Fruit fly (Drosophila melanogaster) S2 (cell line): Measurements from ENCODE around the gene CG9166.

ENCODE experiments used
- CG8478 ChIP-seq: fragments of >200 bp; optimal IDR thresholded peaks from 2 replicates; lab custom pipeline; 2018
- CTCF ChIP-seq, 2 experiments: fragments of >200 bp; optimal IDR thresholded peaks; 2 replicates each; lab custom pipeline; 2018

The CG9166 gene

DNA sequence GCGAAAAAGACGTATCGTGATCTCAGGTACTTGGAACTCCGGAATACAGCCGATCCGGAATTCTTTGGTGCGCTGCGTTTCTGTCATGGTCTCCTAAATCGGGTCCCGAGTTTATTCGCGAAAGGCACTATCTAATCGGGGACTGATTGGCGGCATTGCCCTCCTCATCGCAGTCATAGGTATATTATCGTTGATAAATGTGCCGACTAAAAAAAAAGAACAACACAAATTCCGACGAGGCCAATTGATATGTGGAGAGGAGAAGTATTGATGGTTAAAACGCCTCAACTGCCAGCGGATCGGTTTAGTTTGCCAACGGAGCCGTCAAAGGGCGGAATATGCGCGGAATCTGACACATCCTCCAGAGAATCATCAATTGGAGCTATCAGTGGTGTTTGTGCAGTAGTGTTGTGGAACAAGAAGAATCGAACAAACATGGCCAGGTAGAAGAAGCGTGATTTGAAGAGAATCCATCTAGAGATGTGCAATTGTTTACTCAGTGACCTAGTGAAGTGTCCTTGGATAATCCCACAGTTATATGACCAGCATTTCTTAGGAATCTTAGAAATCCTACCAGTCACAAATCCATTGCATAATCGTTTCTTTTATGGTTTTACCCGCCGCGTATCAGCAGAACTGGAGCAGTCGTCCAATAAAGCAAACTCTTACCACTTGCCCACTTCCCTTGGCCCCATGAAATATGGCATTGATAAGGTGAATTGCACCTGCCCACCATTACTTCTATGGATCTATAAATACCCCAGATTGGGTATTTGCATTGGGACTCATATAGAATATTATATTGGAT lies 25.9 kb upstream of the CG9166 start:
- no peak for TF ChIP-seq CTCF (optimal IDR thresholded peaks at IDR 0.05; lab: Kevin White, UChicago)
- no peak for TF ChIP-seq CG8478 (lab: Kevin White, UChicago)

DNA sequence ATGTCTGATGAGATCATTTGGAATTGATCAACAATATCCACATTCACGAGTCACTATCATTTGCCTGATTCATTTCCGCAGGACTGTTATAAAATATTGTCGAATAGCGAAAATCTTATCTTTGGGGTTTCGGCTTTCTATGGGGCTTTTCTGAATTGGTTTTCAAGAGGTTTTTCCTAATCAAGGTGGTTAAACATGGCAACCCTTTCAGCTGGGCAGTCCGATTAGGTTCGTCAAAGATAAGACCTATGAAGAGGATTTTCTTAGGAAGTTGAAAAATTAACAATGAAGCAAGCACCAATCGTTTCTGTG lies 25.3 kb upstream of the CG9166 start:
- TF ChIP-seq CTCF (optimal IDR thresholded peaks at IDR 0.05; lab: Kevin White, UChicago), result no peak
- no peak for TF ChIP-seq CG8478 (lab: Kevin White, UChicago)

DNA sequence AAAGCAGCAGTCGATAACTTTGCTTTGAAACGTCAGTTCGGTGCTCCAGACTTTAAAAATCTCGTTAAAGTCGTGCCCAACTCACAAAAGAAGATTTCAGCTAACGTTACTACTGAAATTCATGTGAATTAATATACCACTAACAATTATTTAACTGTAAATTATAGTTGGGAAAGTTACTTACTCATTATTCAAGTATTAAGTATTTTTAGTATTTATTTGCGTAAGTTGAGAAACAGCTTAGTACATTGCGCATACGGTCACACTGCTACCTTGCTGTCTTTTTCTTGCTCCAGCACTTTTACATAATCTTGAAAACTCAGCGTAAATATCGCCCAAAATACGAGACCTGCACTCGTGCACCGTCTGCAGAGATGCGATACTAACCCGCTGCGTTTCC lies 21.2 kb upstream of the CG9166 start, which contains the start of gene ND-ACP:
Gene ND-ACP, plus strand, starts transcription at position 226 of the 400 bp plus-strand sequence.
- TF ChIP-seq CG8478 (lab: Kevin White, UChicago) (no peak), CTCF (optimal IDR thresholded peaks at IDR 0.05; lab: Kevin White, UChicago) (no peak)

DNA sequence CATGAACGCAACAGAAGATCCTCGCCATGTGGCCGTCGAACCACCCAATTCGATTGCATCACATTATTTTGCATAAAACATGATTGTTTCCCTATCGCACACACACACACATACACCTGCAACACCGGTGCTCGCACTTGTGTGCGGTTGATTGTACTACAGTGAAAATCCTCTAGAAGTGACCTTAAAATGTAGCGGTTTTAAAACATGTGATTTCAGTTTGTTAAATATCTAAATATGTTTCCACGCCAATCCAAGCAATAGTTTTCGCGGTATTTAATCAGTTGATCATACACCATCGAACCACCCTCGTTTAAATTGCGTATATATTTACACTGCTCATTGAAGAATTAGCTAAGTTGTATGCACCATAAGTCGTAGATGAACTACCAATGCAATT lies 20.5 kb upstream of the CG9166 start:
- TF ChIP-seq CG8478 (lab: Kevin White, UChicago) (no peak), CTCF (optimal IDR thresholded peaks at IDR 0.05; lab: Kevin White, UChicago) (no peak)

DNA sequence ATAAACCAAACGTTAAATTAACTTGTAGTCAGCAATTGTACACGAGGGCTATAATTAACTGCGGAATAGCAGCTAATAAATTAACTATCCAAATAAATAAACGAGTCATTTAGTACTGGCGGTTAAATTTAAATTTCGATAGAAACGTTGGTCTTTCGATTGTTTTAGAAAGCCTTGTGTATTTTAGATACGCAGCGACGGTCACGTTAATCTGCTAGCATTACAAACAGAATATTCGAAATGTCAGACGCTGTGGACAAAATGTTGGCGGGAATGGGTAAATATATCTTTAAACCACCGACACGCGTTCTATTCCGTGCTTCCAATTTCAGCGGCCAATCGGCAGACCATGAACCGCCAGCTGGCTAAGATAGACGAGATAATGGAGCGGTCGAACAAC lies 19.4 kb upstream of the CG9166 start, which contains the start of gene msd1:
Gene msd1, plus strand, starts transcription at position 203 of the 400 bp plus-strand sequence.
- TF ChIP-seq CG8478 (lab: Kevin White, UChicago), result no peak

DNA sequence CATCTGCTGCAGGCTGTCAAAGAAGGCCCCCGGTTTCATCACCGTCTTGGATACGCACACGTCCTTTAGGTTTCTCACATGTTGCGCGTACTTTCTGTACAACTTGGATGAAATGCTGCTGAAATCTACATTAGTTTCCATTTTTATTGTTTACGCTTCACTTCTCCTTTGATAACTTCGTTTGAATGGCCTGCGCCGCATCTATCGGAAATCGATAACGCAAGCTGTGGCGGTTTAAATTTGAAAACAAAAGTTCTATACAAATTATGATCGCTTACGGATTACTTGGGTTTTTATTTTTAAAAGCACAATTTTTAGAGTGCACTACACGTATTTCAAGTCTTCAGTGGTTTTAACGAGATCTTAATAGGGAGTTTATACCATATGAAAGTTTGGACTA lies 17.9 kb upstream of the CG9166 start, which contains the start of gene msd5:
Gene msd5, minus strand, starts transcription at position 174 of the 400 bp plus-strand sequence.
- TF ChIP-seq CTCF (optimal IDR thresholded peaks at IDR 0.05; lab: Kevin White, UChicago) (no peak), CG8478 (lab: Kevin White, UChicago) (no peak)

DNA sequence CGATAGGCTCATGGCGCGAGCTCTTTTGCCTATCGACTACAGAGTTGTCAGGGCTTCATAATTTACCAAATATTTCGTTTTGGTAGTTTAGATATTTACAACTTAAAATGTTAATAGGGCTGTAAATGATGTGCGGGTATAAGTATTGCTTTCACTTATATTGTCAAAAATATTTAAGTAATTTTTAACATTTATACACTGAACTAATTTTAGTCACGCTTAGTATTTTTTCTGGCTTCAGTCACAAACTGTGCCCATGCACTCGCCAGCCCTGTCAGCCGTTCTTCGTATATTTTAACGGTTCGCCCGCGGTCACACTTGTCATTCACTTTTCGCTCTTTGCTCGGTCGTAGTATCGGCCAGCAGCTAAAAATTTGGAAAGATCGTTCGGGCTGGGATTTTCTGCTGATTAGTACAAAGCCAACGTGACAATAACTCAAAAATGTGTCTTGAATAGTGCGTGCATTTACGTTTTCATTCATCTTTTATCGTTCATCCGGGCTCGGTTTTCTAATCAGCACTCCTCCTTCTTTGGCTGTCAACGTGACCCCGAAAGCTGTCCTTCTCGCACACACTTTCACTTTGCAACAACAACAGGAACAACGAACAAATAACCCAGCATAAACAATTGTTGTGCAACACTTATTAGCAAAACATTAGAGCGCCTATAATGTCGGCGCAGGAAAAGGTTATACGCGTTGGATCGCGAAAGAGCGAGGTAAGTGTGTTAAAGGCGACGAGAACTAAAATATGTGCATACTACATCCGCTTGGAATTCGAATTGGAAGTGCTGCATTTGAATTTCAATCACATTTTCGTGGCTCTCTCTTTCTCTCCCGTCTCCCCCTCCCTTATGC lies 16.1 kb upstream of the CG9166 start, which contains the start of the genes Hmbs and CG2211:
Gene Hmbs, plus strand, starts transcription at position 319 of the 857 bp plus-strand sequence.
Gene CG2211, minus strand, starts transcription at position 789 of the 857 bp plus-strand sequence.
- TF ChIP-seq CTCF (optimal IDR thresholded peaks at IDR 0.05; lab: Kevin White, UChicago) (peak in 1 of 2 experiments; percentile 10), CG8478 (lab: Kevin White, UChicago) (no peak)

DNA sequence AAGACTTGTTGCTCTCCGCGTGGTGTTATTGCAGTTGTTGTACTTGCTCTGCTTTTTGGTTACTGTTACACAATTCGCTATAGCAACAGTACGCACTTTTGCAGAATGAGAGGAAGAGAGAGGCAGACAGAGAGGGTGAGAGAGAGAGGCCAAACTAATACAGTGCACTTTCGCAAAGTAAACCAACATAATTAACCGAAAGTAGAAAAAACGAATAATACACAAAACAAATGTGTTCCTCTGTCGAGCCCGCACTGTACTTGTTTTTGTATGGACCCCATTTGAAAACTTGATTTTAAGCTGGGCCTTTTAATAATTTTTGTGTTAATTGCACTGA lies 15.5 kb upstream of the CG9166 start:
- TF ChIP-seq CTCF (optimal IDR thresholded peaks at IDR 0.05; lab: Kevin White, UChicago), result no peak
- TF ChIP-seq CG8478 (lab: Kevin White, UChicago), result no peak

DNA sequence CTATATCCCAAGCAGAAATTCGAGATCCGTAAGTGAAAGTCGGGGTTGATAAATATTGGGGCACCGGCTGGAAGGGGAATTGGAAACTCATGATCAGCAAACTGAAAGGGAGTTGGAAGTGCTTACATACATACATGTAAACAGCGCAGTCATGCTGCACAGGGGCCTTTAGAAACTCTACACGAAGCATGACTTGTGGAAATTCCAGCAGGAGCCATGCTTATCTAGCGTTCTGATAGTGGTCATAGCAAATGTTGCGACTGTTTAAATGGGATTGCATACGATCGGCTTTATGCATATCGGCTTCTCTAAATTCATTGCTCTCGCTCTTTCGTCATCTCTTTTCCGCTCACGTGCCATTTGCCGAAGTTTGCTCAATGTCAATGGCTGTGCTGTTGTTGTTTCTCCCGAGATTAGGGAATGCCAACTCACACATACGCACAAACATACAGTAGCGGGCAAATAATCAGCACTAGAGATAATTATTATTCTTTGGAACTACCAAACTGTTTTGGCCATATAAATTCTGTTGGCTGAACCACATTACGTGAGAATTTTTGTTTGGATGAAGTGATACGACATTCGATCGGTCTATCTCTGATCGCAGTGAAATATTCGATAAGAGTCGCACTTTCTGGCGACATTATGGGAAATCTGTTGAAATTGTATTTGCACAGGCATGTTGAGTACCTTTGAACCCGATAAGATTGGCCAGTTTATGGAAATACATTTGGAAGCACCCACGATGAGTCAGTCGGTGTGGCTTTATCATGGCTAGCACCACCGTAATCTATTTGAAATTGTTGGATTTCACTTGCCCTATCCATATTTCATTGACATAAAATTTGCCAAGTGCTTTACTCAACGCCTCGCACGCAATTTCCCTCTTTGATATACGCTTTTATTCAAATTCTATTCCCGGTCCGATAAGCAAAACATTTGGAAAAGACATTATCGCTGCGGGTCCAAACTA lies 14.6 kb upstream of the CG9166 start:
- TF ChIP-seq CG8478 (lab: Kevin White, UChicago), result no peak
- no peak for TF ChIP-seq CTCF (optimal IDR thresholded peaks at IDR 0.05; lab: Kevin White, UChicago)

DNA sequence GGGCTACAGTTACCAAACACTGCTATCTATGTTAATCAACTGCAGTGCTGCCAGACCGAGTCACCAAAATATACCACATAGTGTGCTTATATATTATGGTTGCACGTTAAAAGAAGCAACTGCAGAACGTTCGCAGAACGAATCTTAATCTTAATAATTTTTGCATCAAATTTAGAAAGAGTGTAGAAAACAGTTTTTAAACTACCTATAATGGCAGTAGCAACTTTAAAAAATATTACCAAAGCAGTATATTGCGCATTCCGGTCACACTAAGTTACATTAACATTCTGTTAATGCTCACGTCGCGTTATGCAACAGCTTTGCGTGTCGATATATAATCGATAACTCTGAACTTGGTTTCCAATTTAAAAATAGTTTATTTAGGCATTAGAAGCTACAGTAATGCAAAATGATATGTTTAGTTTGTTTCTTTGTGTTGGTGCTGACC lies 8.8 kb upstream of the CG9166 start, which contains the start of gene indra:
Gene indra, minus strand, starts transcription at position 271 of the 448 bp plus-strand sequence.
- TF ChIP-seq CTCF (optimal IDR thresholded peaks at IDR 0.05; lab: Kevin White, UChicago) (no peak), CG8478 (lab: Kevin White, UChicago) (no peak)

DNA sequence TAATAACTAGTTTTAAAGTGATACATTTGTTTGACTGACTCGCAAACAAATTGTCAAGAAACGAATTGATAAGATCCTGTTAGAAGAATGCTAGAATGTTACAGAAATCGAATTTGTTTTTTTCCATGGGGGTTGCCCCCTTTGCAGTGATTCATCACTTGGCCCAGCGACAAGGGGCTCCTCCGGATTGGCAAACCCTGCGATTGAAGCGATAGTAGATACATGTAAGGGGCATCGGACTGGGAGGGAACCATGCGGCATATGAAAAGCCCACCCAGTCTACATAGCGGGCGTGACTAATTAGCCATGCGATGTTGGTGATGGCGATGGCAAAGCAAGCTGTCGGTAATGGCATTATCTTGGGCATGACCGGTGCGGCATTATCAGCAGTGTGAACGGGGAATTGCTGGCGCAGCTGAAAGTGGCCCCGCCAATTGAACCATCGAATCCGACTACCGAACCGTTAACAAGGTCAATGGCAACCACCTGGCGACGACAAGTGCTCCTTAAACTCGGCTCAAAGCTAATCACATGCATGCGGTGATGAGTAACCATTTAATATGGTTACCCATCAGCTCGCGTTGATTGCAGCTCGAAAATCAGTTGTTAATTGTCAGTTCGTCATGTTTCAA lies 3.8 kb upstream of the CG9166 start:
- TF ChIP-seq CG8478 (lab: Kevin White, UChicago) (no peak), CTCF (optimal IDR thresholded peaks at IDR 0.05; lab: Kevin White, UChicago) (no peak)

DNA sequence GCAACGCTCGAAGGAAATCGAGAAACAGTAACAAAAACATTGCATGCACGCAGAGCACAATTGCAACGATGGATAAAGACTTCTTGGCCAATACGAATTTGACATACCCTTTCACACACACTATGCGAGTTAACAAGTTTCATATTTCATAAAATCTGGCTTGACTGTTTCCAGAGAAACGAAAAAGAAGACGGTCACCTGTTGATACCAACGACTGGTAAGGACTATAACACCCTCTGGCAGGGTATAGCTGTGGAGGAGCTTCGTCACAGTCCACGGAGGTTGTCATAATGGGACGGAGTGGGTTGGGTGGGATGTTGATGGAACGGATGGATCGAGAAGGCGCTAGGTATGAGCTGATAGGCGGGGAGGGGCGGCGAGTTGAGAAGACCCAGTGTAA lies 2.7 kb upstream of the CG9166 start:
- TF ChIP-seq CTCF (optimal IDR thresholded peaks at IDR 0.05; lab: Kevin White, UChicago), result no peak
- TF ChIP-seq CG8478 (lab: Kevin White, UChicago), result no peak

DNA sequence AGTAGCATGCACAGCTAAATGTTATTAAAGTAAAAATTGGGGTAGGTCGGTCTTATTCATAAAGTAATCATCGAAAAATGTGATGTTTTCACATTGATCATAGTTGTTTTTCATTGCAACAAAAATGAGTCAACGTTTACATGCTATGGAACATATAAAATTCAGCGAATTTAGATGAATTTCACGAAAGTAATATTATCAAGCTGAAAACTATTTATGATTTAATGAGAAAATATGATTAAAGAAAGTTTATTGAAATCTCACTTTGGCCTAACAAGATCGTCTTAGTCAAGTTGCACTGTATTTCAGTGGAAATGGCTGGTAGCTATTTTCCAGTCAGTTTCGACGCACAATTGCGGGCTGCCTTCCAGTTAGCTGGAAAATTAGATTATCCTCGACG lies 2.0 kb upstream of the CG9166 start:
- TF ChIP-seq CTCF (optimal IDR thresholded peaks at IDR 0.05; lab: Kevin White, UChicago) (no peak), CG8478 (lab: Kevin White, UChicago) (no peak)
